Worm (Caenorhabditis elegans): Measurements from ENCODE around the gene col-180.

- no peak for TF ChIP-seq fkh-10 (GFP tag; optimal IDR thresholded peaks at IDR 0.05)
- TF ChIP-seq lin-13 (GFP tag; optimal IDR thresholded peaks at IDR 0.05), result no peak
These were observed 49.5 kb downstream of the col-180 start for ce11 chrX:11662557-11662956.

All from whole organism, L4 larva.